Worm (Caenorhabditis elegans) whole organism, L2 larva: ENCODE data around the gene R13H7.2.

Experiments used
- C34F6.9 ChIP-seq: fragments of 150-350 bp; optimal IDR thresholded peaks from 2 replicates; lab custom pipeline; 2014; ENCODE audit warnings: missing biosample characterization, missing genetic modification characterization
- F13H6.1 ChIP-seq: sonication (generic microtip); optimal IDR thresholded peaks from 2 replicates; lab custom pipeline; 2016; ENCODE audit warnings: missing genetic modification characterization, missing compliant biosample characterization
- Y55F3AM.14 ChIP-seq: fragments of 200-800 bp; sonication (Bioruptor generic); optimal IDR thresholded peaks from 2 replicates; lab custom pipeline; 2018; ENCODE audit warnings: mild to moderate bottlenecking, missing genetic modification characterization, missing compliant biosample characterization
- ZK546.5 ChIP-seq: sonication (generic microtip); optimal IDR thresholded peaks from 2 replicates; lab custom pipeline; 2017; ENCODE audit warnings: missing biosample characterization, missing genetic modification characterization
- alr-1 ChIP-seq: fragments of 150-350 bp; optimal IDR thresholded peaks from 2 replicates; lab custom pipeline; 2014; ENCODE audit warnings: missing biosample characterization, missing genetic modification characterization
- aly-2 ChIP-seq: fragments of 150-350 bp; optimal IDR thresholded peaks from 2 replicates; lab custom pipeline; 2014; ENCODE audit warnings: missing biosample characterization, missing genetic modification characterization
- ama-1 ChIP-seq: fragments of 150-350 bp; optimal IDR thresholded peaks from 2 replicates; lab custom pipeline; 2018; ENCODE audit warnings: inconsistent platforms
- ceh-16 ChIP-seq: fragments of 150-350 bp; optimal IDR thresholded peaks from 2 replicates; lab custom pipeline; 2014; ENCODE audit warnings: missing biosample characterization, missing genetic modification characterization
- ceh-82 ChIP-seq: fragments of 150-350 bp; optimal IDR thresholded peaks from 2 replicates; lab custom pipeline; 2014; ENCODE audit warnings: missing biosample characterization, missing genetic modification characterization
- crh-2 ChIP-seq: sonication (generic microtip); optimal IDR thresholded peaks from 2 replicates; lab custom pipeline; 2017; ENCODE audit warnings: missing biosample characterization, missing genetic modification characterization
- dmd-4 ChIP-seq: sonication (generic microtip); optimal IDR thresholded peaks from 2 replicates; lab custom pipeline; 2017; ENCODE audit warnings: missing biosample characterization, missing genetic modification characterization
- egl-27 ChIP-seq: sonication (generic microtip); optimal IDR thresholded peaks from 3 replicates; lab custom pipeline; 2017; ENCODE audit warnings: missing biosample characterization, missing genetic modification reagents, missing genetic modification characterization
- elt-1 ChIP-seq: fragments of 150-350 bp; optimal IDR thresholded peaks from 2 replicates; lab custom pipeline; 2014; ENCODE audit warnings: missing biosample characterization, missing genetic modification characterization
- elt-3 ChIP-seq: sonication (generic microtip); optimal IDR thresholded peaks from 2 replicates; lab custom pipeline; 2017; ENCODE audit warnings: missing biosample characterization, missing genetic modification characterization
- fos-1 ChIP-seq: fragments of 150-350 bp; optimal IDR thresholded peaks from 2 replicates; lab custom pipeline; 2014; ENCODE audit warnings: missing biosample characterization, missing genetic modification characterization
- gmeb-1 ChIP-seq: fragments of 150-350 bp; optimal IDR thresholded peaks from 2 replicates; lab custom pipeline; 2014; ENCODE audit warnings: missing biosample characterization, missing genetic modification characterization
- lin-11 ChIP-seq: fragments of 150-350 bp; sonication (generic microtip); optimal IDR thresholded peaks from 2 replicates; lab custom pipeline; 2014; ENCODE audit warnings: missing biosample characterization, missing genetic modification characterization, inconsistent platforms, mixed read lengths
- lin-13 ChIP-seq: fragments of 150-350 bp; optimal IDR thresholded peaks from 2 replicates; lab custom pipeline; 2014; ENCODE audit warnings: missing biosample characterization, missing genetic modification reagents, missing genetic modification characterization
- lin-39 ChIP-seq: fragments of 150-350 bp; optimal IDR thresholded peaks from 2 replicates; lab custom pipeline; 2014; ENCODE audit warnings: missing biosample characterization, missing genetic modification reagents, missing genetic modification characterization
- lsy-2 ChIP-seq, 2 experiments: fragments of 150-350 bp in 1 of 2; sonication (generic microtip) in 1 of 2; optimal IDR thresholded peaks; 2 replicates each; lab custom pipeline; 2014 to 2017; ENCODE audit warnings: missing biosample characterization in 2 of 2, missing genetic modification characterization in 2 of 2
- mab-5 ChIP-seq: fragments of 150-350 bp; optimal IDR thresholded peaks from 2 replicates; lab custom pipeline; 2014; ENCODE audit warnings: missing biosample characterization, missing genetic modification characterization
- mbf-1 ChIP-seq: sonication (generic microtip); optimal IDR thresholded peaks from 2 replicates; lab custom pipeline; 2017; ENCODE audit warnings: missing biosample characterization, missing genetic modification characterization
- nhr-11 ChIP-seq: fragments of 150-350 bp; optimal IDR thresholded peaks from 2 replicates; lab custom pipeline; 2014; ENCODE audit warnings: missing biosample characterization, missing genetic modification characterization
- nhr-12 ChIP-seq: fragments of 150-350 bp; optimal IDR thresholded peaks from 2 replicates; lab custom pipeline; 2014; ENCODE audit warnings: missing biosample characterization, missing genetic modification characterization
- nhr-129 ChIP-seq: fragments of 150-350 bp; optimal IDR thresholded peaks from 2 replicates; lab custom pipeline; 2014; ENCODE audit warnings: missing biosample characterization, missing genetic modification characterization
- nhr-21 ChIP-seq: fragments of 150-350 bp; optimal IDR thresholded peaks from 2 replicates; lab custom pipeline; 2014; ENCODE audit warnings: missing biosample characterization, missing genetic modification characterization
- nhr-23 ChIP-seq: fragments of 150-350 bp; optimal IDR thresholded peaks from 2 replicates; lab custom pipeline; 2014; ENCODE audit warnings: missing biosample characterization, missing genetic modification reagents, missing genetic modification characterization
- nhr-237 ChIP-seq: fragments of 150-350 bp; optimal IDR thresholded peaks from 2 replicates; lab custom pipeline; 2014; ENCODE audit warnings: missing biosample characterization, missing genetic modification characterization
- nhr-25 ChIP-seq: fragments of 150-350 bp; sonication (generic microtip); optimal IDR thresholded peaks from 3 replicates; lab custom pipeline; 2014; ENCODE audit warnings: missing biosample characterization, missing genetic modification characterization
- nhr-6 ChIP-seq: fragments of 150-350 bp; optimal IDR thresholded peaks from 2 replicates; lab custom pipeline; 2014; ENCODE audit warnings: missing biosample characterization, missing genetic modification characterization
- nhr-77 ChIP-seq: fragments of 150-350 bp; optimal IDR thresholded peaks from 2 replicates; lab custom pipeline; 2014; ENCODE audit warnings: missing biosample characterization, missing genetic modification characterization
- peb-1 ChIP-seq: fragments of 150-350 bp; optimal IDR thresholded peaks from 2 replicates; lab custom pipeline; 2014; ENCODE audit warnings: missing biosample characterization, missing genetic modification characterization
- sem-4 ChIP-seq: fragments of 150-350 bp; optimal IDR thresholded peaks from 2 replicates; lab custom pipeline; 2014; ENCODE audit warnings: missing biosample characterization, missing genetic modification reagents, missing genetic modification characterization
- skn-1 ChIP-seq: sonication (generic microtip); optimal IDR thresholded peaks from 2 replicates; lab custom pipeline; 2017; ENCODE audit warnings: missing biosample characterization, missing genetic modification characterization
- sma-9 ChIP-seq, 2 experiments: fragments of 150-350 bp in 1 of 2; sonication (generic microtip) in 1 of 2; optimal IDR thresholded peaks; 2 replicates each; lab custom pipeline; 2014 to 2016; ENCODE audit warnings: missing genetic modification characterization in 2 of 2, mild to moderate bottlenecking in 1 of 2, missing biosample characterization in 1 of 2, missing compliant biosample characterization in 1 of 2, missing genetic modification reagents in 1 of 2, moderate library complexity in 1 of 2
- snpc-4 ChIP-seq: fragments of 150-350 bp; optimal IDR thresholded peaks from 2 replicates; lab custom pipeline; 2014; ENCODE audit warnings: missing biosample characterization, missing genetic modification characterization
- unc-55 ChIP-seq: fragments of 150-350 bp; sonication (generic microtip); optimal IDR thresholded peaks from 3 replicates; lab custom pipeline; 2014; ENCODE audit warnings: missing biosample characterization, missing genetic modification reagents, missing genetic modification characterization
- zag-1 ChIP-seq: fragments of 150-350 bp; optimal IDR thresholded peaks from 2 replicates; lab custom pipeline; 2014; ENCODE audit warnings: missing biosample characterization, missing genetic modification characterization
- ztf-1 ChIP-seq: fragments of 200-800 bp; sonication (Bioruptor generic); conservative IDR thresholded peaks from 2 replicates; pipeline ENCODE4 v1.3.6; 2022; ENCODE audit warnings: missing genetic modification characterization, missing compliant biosample characterization

The R13H7.2 gene

DNA sequence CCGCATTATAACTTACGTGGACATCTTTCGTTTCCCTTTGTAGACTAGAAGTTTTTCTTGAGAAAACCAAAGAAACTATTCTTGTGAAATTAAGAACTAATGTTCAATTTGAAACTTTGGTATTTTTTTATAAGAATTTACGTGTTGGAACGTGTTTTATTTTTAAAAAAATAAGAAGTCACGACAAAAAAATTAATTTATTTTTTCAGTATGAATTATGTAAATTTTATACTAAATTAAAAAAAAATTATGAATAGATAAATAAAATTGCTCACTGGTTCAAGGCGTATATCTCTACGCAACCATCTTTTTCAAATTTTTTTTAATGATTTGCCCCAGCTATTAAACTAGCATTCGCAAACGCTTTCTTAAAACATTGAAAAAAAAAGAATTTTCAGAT is 41.6 kb downstream of the R13H7.2 start, which contains the start of gene C17H12.5:
TSS of gene C17H12.5 (minus strand) at position 101 of the 400 bp plus-strand sequence.
- no peak for TF ChIP-seq ZK546.5

ce11 chrIV:6811808-6812207 is 47.4 kb downstream of the R13H7.2 start, which contains the start of gene ceh-48:
ceh-48 (plus strand) TSS chrIV:6812108.
- TF ChIP-seq nhr-25 (tag; lab: Kevin White, UChicago) (no peak), mbf-1 (no peak), aly-2 (no peak), unc-55 (GFP tag; lab: Kevin White, UChicago) (no peak), sma-9 (GFP tag; optimal IDR thresholded peaks at IDR 0.05; lab: Kevin White, UChicago) (no peak), sma-9 (tag; optimal IDR thresholded peaks at IDR 0.05; lab: Kevin White, UChicago) (no peak), lsy-2 (tag; optimal IDR thresholded peaks at IDR 0.05; lab: Kevin White, UChicago) (no peak), gmeb-1 (tag; lab: Kevin White, UChicago) (no peak)

- TF ChIP-seq C34F6.9 (peak; percentile 74), nhr-21 (tag; lab: Kevin White, UChicago) (no peak), alr-1 (tag; lab: Kevin White, UChicago) (no peak), fos-1 (tag; lab: Kevin White, UChicago) (no peak), lin-11 (tag; lab: Kevin White, UChicago) (peak; percentile 27), ceh-82 (tag; lab: Kevin White, UChicago) (peak; percentile 54), F13H6.1 (tag; lab: Kevin White, UChicago) (peak; percentile 74), nhr-77 (tag; lab: Kevin White, UChicago) (no peak), crh-2 (peak; percentile 68), snpc-4 (tag; lab: Kevin White, UChicago) (peak; percentile 5), elt-3 (tag; lab: Kevin White, UChicago) (no peak), lin-39 (no peak), egl-27 (no peak), elt-1 (tag; lab: Kevin White, UChicago) (no peak), Y55F3AM.14 (GFP tag; lab: Kevin White, UChicago) (peak; percentile 29), aly-2 (no peak), ama-1 (lab: Kevin White, UChicago) (no peak), unc-55 (GFP tag; lab: Kevin White, UChicago) (peak; percentile 91), nhr-11 (tag; lab: Kevin White, UChicago) (no peak), nhr-237 (tag; lab: Kevin White, UChicago) (no peak), dmd-4 (tag; lab: Kevin White, UChicago) (no peak), ceh-16 (tag; lab: Kevin White, UChicago) (no peak), peb-1 (tag; lab: Kevin White, UChicago) (no peak), nhr-23 (tag; lab: Kevin White, UChicago) (no peak), gmeb-1 (tag; lab: Kevin White, UChicago) (no peak), nhr-129 (tag; lab: Kevin White, UChicago) (peak; percentile 62), lin-13 (GFP tag; lab: Kevin White, UChicago) (peak; percentile 53), lsy-2 (tag; optimal IDR thresholded peaks at IDR 0.05; lab: Kevin White, UChicago) (peak; percentile 53 to 66), sma-9 (GFP tag; optimal IDR thresholded peaks at IDR 0.05; lab: Kevin White, UChicago) (peak; percentile 42), sma-9 (tag; optimal IDR thresholded peaks at IDR 0.05; lab: Kevin White, UChicago) (no peak), nhr-6 (tag; lab: Kevin White, UChicago) (peak; percentile 35), mbf-1 (no peak), zag-1 (tag; lab: Kevin White, UChicago) (peak; percentile 78), nhr-12 (no peak), sem-4 (tag; lab: Kevin White, UChicago) (peak; percentile 19), nhr-25 (tag; lab: Kevin White, UChicago) (no peak), ztf-1 (GFP tag; lab: Robert Waterston, UW) (no peak), skn-1 (tag; lab: Kevin White, UChicago) (no peak), mab-5 (peak; percentile 14)
These were observed 49.4 kb downstream of the R13H7.2 start for ce11 chrIV:6809756-6810155.
